Fruit fly (Drosophila melanogaster) whole organism: ENCODE measurements around the gene CG9777.

Experiments
- pan ChIP-seq: fragments of >200 bp; optimal IDR thresholded peaks from 2 replicates; lab custom pipeline; 2017
- usp ChIP-seq: fragments of >200 bp; optimal IDR thresholded peaks from 2 replicates; lab custom pipeline; 2017; ENCODE audit warnings: missing biosample characterization, missing genetic modification characterization, mixed read lengths

DNA sequence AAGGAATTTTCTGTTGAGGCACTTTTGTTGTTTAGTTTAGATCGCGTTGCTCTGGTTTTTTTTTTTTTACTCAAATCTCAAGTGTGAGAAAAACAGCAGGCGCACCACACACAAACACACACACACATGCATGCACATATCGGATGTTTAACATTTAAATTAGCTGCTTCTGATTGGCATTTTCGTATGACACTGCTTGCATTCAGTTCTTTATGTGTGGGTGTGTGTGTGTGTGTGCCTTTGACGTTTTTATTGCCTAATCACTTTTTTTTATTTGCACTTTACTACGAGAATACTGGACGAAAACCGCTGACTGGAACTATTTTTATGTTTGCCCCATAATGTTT, 16.4 kb upstream of the CG9777 start:
- TF ChIP-seq pan (lab: Kevin White, UChicago) (no peak), usp (GFP tag; lab: Kevin White, UChicago) (no peak)
